Fruit fly (Drosophila melanogaster) whole organism, wandering third instar larva: Measurements from ENCODE around the gene Rsph1.

Experiments used
- CG32264 ChIP-seq: fragments of 200-800 bp; sonication (Bioruptor generic); optimal IDR thresholded peaks from 2 replicates; lab custom pipeline; 2016; ENCODE audit warnings: missing biosample characterization, missing genetic modification characterization
- CG9705 ChIP-seq: fragments of 200-800 bp; sonication (Bioruptor generic); optimal IDR thresholded peaks from 2 replicates; lab custom pipeline; 2018; ENCODE audit warnings: missing biosample characterization, mild to moderate bottlenecking, missing genetic modification characterization
- CrebA ChIP-seq: fragments of 200-800 bp; sonication (Bioruptor generic); optimal IDR thresholded peaks from 2 replicates; lab custom pipeline; 2016; ENCODE audit warnings: missing biosample characterization, mild to moderate bottlenecking, missing genetic modification characterization, borderline replicate concordance
- Dfd ChIP-seq: fragments of >200 bp; optimal IDR thresholded peaks from 2 replicates; lab custom pipeline; 2017; ENCODE audit warnings: missing biosample characterization, missing genetic modification characterization
- GATAd ChIP-seq: sonication (Bioruptor generic); optimal IDR thresholded peaks from 2 replicates; lab custom pipeline; 2016; ENCODE audit warnings: missing biosample characterization, missing genetic modification characterization
- HLH106 ChIP-seq: fragments of 200-800 bp; optimal IDR thresholded peaks from 3 replicates; lab custom pipeline; 2019; ENCODE audit warnings: missing biosample characterization, mild to moderate bottlenecking, missing genetic modification characterization, moderate library complexity
- Hnf4 ChIP-seq: fragments of 200-800 bp; sonication (Bioruptor generic); optimal IDR thresholded peaks from 2 replicates; lab custom pipeline; 2016; ENCODE audit warnings: missing biosample characterization, mild to moderate bottlenecking, missing genetic modification characterization
- Hr83 ChIP-seq: fragments of 200-300 bp; sonication (Bioruptor generic); optimal IDR thresholded peaks from 2 replicates; lab custom pipeline; 2016; ENCODE audit warnings: missing biosample characterization, mild to moderate bottlenecking, missing genetic modification characterization, moderate library complexity; ENCODE audit not compliant: poor library complexity, severe bottlenecking
- Jra ChIP-seq: sonication (Bioruptor generic); optimal IDR thresholded peaks from 2 replicates; lab custom pipeline; 2016; ENCODE audit warnings: missing biosample characterization, missing genetic modification characterization
- Myc ChIP-seq: fragments of >200 bp; optimal IDR thresholded peaks from 2 replicates; lab custom pipeline; 2017
- N ChIP-seq: fragments of >200 bp; optimal IDR thresholded peaks from 2 replicates; lab custom pipeline; 2018; ENCODE audit warnings: missing biosample characterization, missing external identifiers, missing genetic modification characterization
- OdsH ChIP-seq: fragments of 200-800 bp; sonication (Bioruptor generic); optimal IDR thresholded peaks from 2 replicates; lab custom pipeline; 2016; ENCODE audit warnings: missing biosample characterization, mild to moderate bottlenecking, missing genetic modification characterization
- Rel ChIP-seq, 2 experiments: fragments of 200-800 bp; sonication (Bioruptor generic) in 1 of 2; optimal IDR thresholded peaks; 2 replicates in 1 of 2; 3 replicates in 1 of 2; lab custom pipeline; 2016 to 2019; ENCODE audit warnings: mild to moderate bottlenecking in 2 of 2, missing biosample characterization in 2 of 2, missing genetic modification characterization in 2 of 2, moderate library complexity in 1 of 2
- Sp1 ChIP-seq: fragments of 200-800 bp; sonication (Bioruptor generic); optimal IDR thresholded peaks from 3 replicates; lab custom pipeline; 2019; ENCODE audit warnings: missing biosample characterization, mild to moderate bottlenecking, missing genetic modification characterization, moderate library complexity
- Vsx2 ChIP-seq: fragments of 200-300, 225-300 bp; sonication (Bioruptor generic); optimal IDR thresholded peaks from 2 replicates; lab custom pipeline; 2018; ENCODE audit warnings: missing biosample characterization, missing genetic modification characterization; ENCODE audit not compliant: partially characterized antibody
- dl ChIP-seq, 2 experiments: fragments of 175-275, 200-275 bp in 1 of 2; fragments of 200-275 bp in 1 of 2; sonication (Bioruptor generic); optimal IDR thresholded peaks; lab custom pipeline; 2018; ENCODE audit warnings: mild to moderate bottlenecking in 2 of 2, missing biosample characterization in 2 of 2, missing genetic modification characterization in 2 of 2, moderate library complexity in 2 of 2; ENCODE audit not compliant: partially characterized antibody in 2 of 2, insufficient read depth in 1 of 2
- dmrt93B ChIP-seq: fragments of 200-800 bp; sonication (Bioruptor generic); optimal IDR thresholded peaks from 2 replicates; lab custom pipeline; 2018; ENCODE audit warnings: missing biosample characterization, mild to moderate bottlenecking, missing genetic modification characterization
- ey ChIP-seq: fragments of 200-800 bp; sonication (Bioruptor generic); optimal IDR thresholded peaks from 2 replicates; lab custom pipeline; 2016; ENCODE audit warnings: missing biosample characterization, missing genetic modification characterization
- foxo ChIP-seq, 2 experiments: fragments of 200-800 bp; sonication (Bioruptor generic); optimal IDR thresholded peaks; 2 replicates in 1 of 2; 3 replicates in 1 of 2; lab custom pipeline; 2016 to 2017; ENCODE audit warnings: missing biosample characterization in 2 of 2, missing genetic modification characterization in 2 of 2
- h ChIP-seq: fragments of 200-800 bp; sonication (Bioruptor generic); optimal IDR thresholded peaks from 3 replicates; lab custom pipeline; 2016; ENCODE audit warnings: missing biosample characterization, mild to moderate bottlenecking, missing genetic modification characterization
- jim ChIP-seq: fragments of 175-275, 200-325 bp; sonication (Bioruptor generic); optimal IDR thresholded peaks from 2 replicates; lab custom pipeline; 2016; ENCODE audit warnings: missing biosample characterization, mild to moderate bottlenecking, missing genetic modification characterization
- lola ChIP-seq: fragments of >200 bp; optimal IDR thresholded peaks from 2 replicates; lab custom pipeline; 2017; ENCODE audit warnings: missing biosample characterization, missing genetic modification characterization
- pan ChIP-seq: fragments of >200 bp; optimal IDR thresholded peaks from 2 replicates; lab custom pipeline; 2017
- psq ChIP-seq: fragments of 200-800 bp; sonication (Bioruptor generic); optimal IDR thresholded peaks from 3 replicates; lab custom pipeline; 2017; ENCODE audit warnings: missing biosample characterization, mild to moderate bottlenecking, missing genetic modification characterization, moderate library complexity
- sage ChIP-seq: fragments of 200-800 bp; sonication (Bioruptor generic); optimal IDR thresholded peaks from 2 replicates; lab custom pipeline; 2016; ENCODE audit warnings: missing biosample characterization, mild to moderate bottlenecking, missing genetic modification characterization
- tai ChIP-seq: sonication (Bioruptor generic); optimal IDR thresholded peaks from 2 replicates; lab custom pipeline; 2016; ENCODE audit warnings: missing biosample characterization, missing genetic modification characterization
- usp ChIP-seq: fragments of >200 bp; optimal IDR thresholded peaks from 2 replicates; lab custom pipeline; 2017; ENCODE audit warnings: missing biosample characterization, missing genetic modification characterization

Gene Rsph1

dm6 chr2L:13183150-13183549, at the start of gene Rsph1:
Gene Rsph1, plus strand, starts transcription at chr2L:13183450.
- TF ChIP-seq Hr83 (GFP tag; lab: Kevin White, UChicago), result no peak
- no peak for TF ChIP-seq Dfd (GFP tag; lab: Kevin White, UChicago)
- TF ChIP-seq pan, result no peak
- no peak for TF ChIP-seq Rel (GFP tag; optimal IDR thresholded peaks at IDR 0.05; lab: Kevin White, UChicago)
- TF ChIP-seq Rel (tag; optimal IDR thresholded peaks at IDR 0.05; lab: Kevin White, UChicago), result no peak
- TF ChIP-seq GATAd, result no peak
- TF ChIP-seq tai (GFP tag; lab: Kevin White, UChicago), result no peak
- no peak for TF ChIP-seq Hnf4 (GFP tag; lab: Kevin White, UChicago)
- TF ChIP-seq jim, result no peak

DNA sequence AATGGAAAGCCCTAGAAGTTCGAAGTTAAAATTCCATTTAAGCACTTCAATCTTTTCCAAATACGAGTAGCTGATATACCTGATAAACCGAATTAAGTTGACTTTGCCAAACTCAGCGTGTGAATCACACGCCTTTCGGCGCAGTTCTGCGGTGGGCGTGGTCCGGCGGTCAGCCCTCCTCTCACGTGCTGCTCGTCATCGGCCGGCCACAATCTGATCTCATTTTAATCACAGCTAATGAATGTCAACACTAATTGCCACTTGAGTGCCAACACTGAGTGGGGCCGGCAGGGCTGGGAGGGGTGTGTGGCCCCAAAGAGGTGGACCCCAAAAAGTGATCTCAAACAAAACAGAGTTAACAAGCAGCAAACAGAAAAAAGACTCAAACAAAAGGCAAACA, 47.3 kb upstream of the Rsph1 start:
- TF ChIP-seq Rel (GFP tag; optimal IDR thresholded peaks at IDR 0.05; lab: Kevin White, UChicago) (no peak), Rel (tag; optimal IDR thresholded peaks at IDR 0.05; lab: Kevin White, UChicago) (peak; percentile 93), Vsx2 (GFP tag; lab: Kevin White, UChicago) (peak; percentile 62), ey (no peak)

- TF ChIP-seq usp (no peak), Vsx2 (GFP tag; lab: Kevin White, UChicago) (no peak), Rel (GFP tag; optimal IDR thresholded peaks at IDR 0.05; lab: Kevin White, UChicago) (no peak), Rel (tag; optimal IDR thresholded peaks at IDR 0.05; lab: Kevin White, UChicago) (no peak), CG32264 (GFP tag; lab: Kevin White, UChicago) (no peak), Myc (lab: Kevin White, UChicago) (no peak), dmrt93B (GFP tag; lab: Kevin White, UChicago) (no peak), Dfd (GFP tag; lab: Kevin White, UChicago) (no peak), sage (no peak), CrebA (GFP tag; lab: Kevin White, UChicago) (no peak), foxo (GFP tag; optimal IDR thresholded peaks at IDR 0.05; lab: Kevin White, UChicago) (no peak), h (no peak)
These were observed 42.4 kb upstream of the Rsph1 start for dm6 chr2L:13140891-13141290.

dm6 chr2L:13142803-13143202, 40.4 kb upstream of the Rsph1 start, which contains the start of gene CG9928:
Gene CG9928, minus strand, starts transcription at chr2L:13142903.
- TF ChIP-seq h (no peak), usp (no peak), dmrt93B (GFP tag; lab: Kevin White, UChicago) (no peak), sage (no peak), Hnf4 (GFP tag; lab: Kevin White, UChicago) (no peak), N (no peak), Dfd (GFP tag; lab: Kevin White, UChicago) (no peak), Jra (GFP tag; lab: Kevin White, UChicago) (no peak), Rel (GFP tag; optimal IDR thresholded peaks at IDR 0.05; lab: Kevin White, UChicago) (no peak), Rel (tag; optimal IDR thresholded peaks at IDR 0.05; lab: Kevin White, UChicago) (no peak), dl (GFP tag; optimal IDR thresholded peaks at IDR 0.05; lab: Kevin White, UChicago; ENCODE audit: insufficient read depth in 1 of 2, partially characterized antibody in 2 of 2) (no peak), CG32264 (GFP tag; lab: Kevin White, UChicago) (no peak), psq (GFP tag; lab: Kevin White, UChicago) (no peak), ey (no peak), CG9705 (GFP tag; lab: Kevin White, UChicago) (no peak)

DNA sequence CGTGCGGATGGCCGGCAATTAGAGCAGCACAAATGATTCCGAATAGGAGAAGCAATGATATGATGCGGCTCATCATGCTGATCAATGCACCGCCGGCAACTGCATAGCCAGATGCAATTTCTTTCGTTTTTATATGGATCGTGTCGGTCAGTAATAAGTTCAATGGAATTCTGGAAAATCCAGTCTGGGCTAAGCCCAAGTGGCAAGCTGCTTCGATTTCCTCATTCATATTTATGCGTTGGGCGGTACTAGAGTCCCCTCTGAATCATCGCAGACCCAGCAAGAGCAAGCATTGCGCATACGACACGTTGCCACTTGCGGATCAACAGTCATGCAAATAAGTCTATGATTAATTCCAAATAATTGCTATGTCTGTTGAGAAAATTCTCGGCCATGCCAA, 39.7 kb upstream of the Rsph1 start, which contains the start of gene CG16978:
Gene CG16978 (minus strand): TSS at position 101 of the 400 bp plus-strand sequence.
- TF ChIP-seq Hnf4 (GFP tag; lab: Kevin White, UChicago) (no peak), CG32264 (GFP tag; lab: Kevin White, UChicago) (no peak), Sp1 (GFP tag; lab: Kevin White, UChicago) (no peak), CG9705 (GFP tag; lab: Kevin White, UChicago) (no peak), sage (no peak), HLH106 (tag; lab: Kevin White, UChicago) (no peak), OdsH (GFP tag; lab: Kevin White, UChicago) (no peak), lola (no peak), Jra (GFP tag; lab: Kevin White, UChicago) (no peak)
- TF ChIP-seq, all 38 proteins: peak for 0
